Worm (Caenorhabditis elegans) whole organism, L1 larva: ENCODE results near the gene rpl-22.
A peak's percentile ranks its signal among the peaks of the same experiment; 100 is the strongest.

Experiments
- C04F5.9 ChIP-seq: sonication (generic microtip); optimal IDR thresholded peaks from 2 replicates; lab custom pipeline; 2016; ENCODE audit warnings: missing genetic modification characterization, missing compliant biosample characterization
- C16A3.4 ChIP-seq: fragments of 150-350 bp; optimal IDR thresholded peaks from 2 replicates; lab custom pipeline; 2014; ENCODE audit warnings: missing biosample characterization, missing genetic modification characterization
- F16B12.6 ChIP-seq: fragments of 150-350 bp; optimal IDR thresholded peaks from 2 replicates; lab custom pipeline; 2014; ENCODE audit warnings: missing biosample characterization, missing genetic modification characterization
- Y116A8C.19 ChIP-seq: sonication (generic microtip); optimal IDR thresholded peaks from 2 replicates; lab custom pipeline; 2016; ENCODE audit warnings: missing compliant biosample characterization, missing genetic modification characterization, borderline replicate concordance
- aha-1 ChIP-seq: fragments of 150-350 bp; optimal IDR thresholded peaks from 2 replicates; lab custom pipeline; 2014; ENCODE audit warnings: missing biosample characterization, missing genetic modification characterization
- alr-1 ChIP-seq: fragments of 200-800 bp; sonication (Bioruptor generic); optimal IDR thresholded peaks from 2 replicates; lab custom pipeline; 2018; ENCODE audit warnings: borderline replicate concordance, mild to moderate bottlenecking, missing genetic modification characterization, missing compliant biosample characterization
- aly-2 ChIP-seq: fragments of 150-350 bp; optimal IDR thresholded peaks from 2 replicates; lab custom pipeline; 2014; ENCODE audit warnings: missing biosample characterization, missing genetic modification characterization
- ama-1 ChIP-seq: fragments of 150-350 bp; optimal IDR thresholded peaks from 2 replicates; lab custom pipeline; 2014
- ceh-82 ChIP-seq, 3 experiments: fragments of 150-350 bp in 1 of 3; sonication (generic microtip) in 2 of 3; optimal IDR thresholded peaks; 2 replicates each; lab custom pipeline; 2014 to 2017; ENCODE audit warnings: missing biosample characterization in 3 of 3, missing genetic modification characterization in 3 of 3
- ceh-88 ChIP-seq: fragments of 200-800 bp; sonication (Bioruptor generic); IDR thresholded peaks from 2 replicates; pipeline ENCODE4 v1.3.6; 2022; ENCODE audit warnings: missing genetic modification characterization, missing compliant biosample characterization
- ces-1 ChIP-seq: fragments of 150-350 bp; optimal IDR thresholded peaks from 2 replicates; lab custom pipeline; 2014; ENCODE audit warnings: missing biosample characterization, missing genetic modification reagents, missing genetic modification characterization
- dsc-1 ChIP-seq: sonication (generic microtip); optimal IDR thresholded peaks from 2 replicates; lab custom pipeline; 2016; ENCODE audit warnings: mild to moderate bottlenecking, missing genetic modification characterization, missing compliant biosample characterization
- efl-3 ChIP-seq: fragments of 200-800 bp; sonication (Bioruptor generic); optimal IDR thresholded peaks from 2 replicates; lab custom pipeline; 2018; ENCODE audit warnings: mild to moderate bottlenecking, missing genetic modification characterization, missing compliant biosample characterization
- fkh-10 ChIP-seq: sonication (generic microtip); optimal IDR thresholded peaks from 2 replicates; lab custom pipeline; 2017; ENCODE audit warnings: missing biosample characterization, missing genetic modification reagents, missing genetic modification characterization
- fkh-8 ChIP-seq: sonication (generic microtip); optimal IDR thresholded peaks from 2 replicates; lab custom pipeline; 2016; ENCODE audit warnings: mild to moderate bottlenecking, missing genetic modification characterization, missing compliant biosample characterization
- fos-1 ChIP-seq: fragments of 150-350 bp; optimal IDR thresholded peaks from 2 replicates; lab custom pipeline; 2014; ENCODE audit warnings: missing biosample characterization, missing genetic modification characterization
- grh-1 ChIP-seq: fragments of 200-800 bp; sonication (Bioruptor generic); IDR thresholded peaks from 2 replicates; pipeline ENCODE4 v1.3.6; 2022; ENCODE audit warnings: missing genetic modification reagents, missing genetic modification characterization, missing compliant biosample characterization
- hlh-17 ChIP-seq: fragments of 200-800 bp; sonication (Bioruptor generic); optimal IDR thresholded peaks from 2 replicates; lab custom pipeline; 2018; ENCODE audit warnings: missing genetic modification characterization, mild to moderate bottlenecking, missing compliant biosample characterization, moderate library complexity, borderline replicate concordance
- hlh-4 ChIP-seq: sonication (generic microtip); optimal IDR thresholded peaks from 2 replicates; lab custom pipeline; 2016; ENCODE audit warnings: mild to moderate bottlenecking, missing genetic modification characterization, missing compliant biosample characterization
- irx-1 ChIP-seq: sonication (generic microtip); optimal IDR thresholded peaks from 2 replicates; lab custom pipeline; 2016; ENCODE audit warnings: missing genetic modification characterization, missing compliant biosample characterization
- isw-1 ChIP-seq: fragments of 200-800 bp; sonication (Bioruptor generic); IDR thresholded peaks from 2 replicates; pipeline ENCODE4 v1.3.6; 2022; ENCODE audit warnings: missing genetic modification characterization, missing compliant biosample characterization
- lin-14 ChIP-seq: fragments of 200-800 bp; sonication (Bioruptor generic); optimal IDR thresholded peaks from 2 replicates; lab custom pipeline; 2018; ENCODE audit warnings: mild to moderate bottlenecking, missing genetic modification characterization, moderate library complexity, missing compliant biosample characterization
- lin-39 ChIP-seq: fragments of 150-350 bp; optimal IDR thresholded peaks from 2 replicates; lab custom pipeline; 2014; ENCODE audit warnings: missing biosample characterization, missing genetic modification reagents, missing genetic modification characterization
- lir-3 ChIP-seq: sonication (generic microtip); optimal IDR thresholded peaks from 2 replicates; lab custom pipeline; 2016; ENCODE audit warnings: mild to moderate bottlenecking, missing genetic modification characterization, moderate library complexity, missing compliant biosample characterization; ENCODE audit not compliant: poor library complexity
- lsy-2 ChIP-seq, 2 experiments: fragments of 150-350 bp; optimal IDR thresholded peaks; 2 replicates each; lab custom pipeline; 2014; ENCODE audit warnings: missing biosample characterization in 2 of 2, missing genetic modification characterization in 2 of 2
- mab-9 ChIP-seq: fragments of 200-800 bp; sonication (Bioruptor generic); IDR thresholded peaks from 2 replicates; pipeline ENCODE4 v1.3.6; 2022; ENCODE audit warnings: missing genetic modification reagents, missing genetic modification characterization, missing compliant biosample characterization
- mdl-1 ChIP-seq, 2 experiments: fragments of 150-350 bp; optimal IDR thresholded peaks; 2 replicates each; lab custom pipeline; 2014 to 2017; ENCODE audit warnings: missing biosample characterization in 2 of 2, missing genetic modification characterization in 2 of 2, inconsistent platforms in 1 of 2
- mep-1 ChIP-seq: fragments of 150-350 bp; optimal IDR thresholded peaks from 2 replicates; lab custom pipeline; 2014; ENCODE audit warnings: missing biosample characterization, missing genetic modification characterization
- nhr-19 ChIP-seq: fragments of 200-800 bp; sonication (Bioruptor generic); conservative IDR thresholded peaks from 2 replicates; pipeline ENCODE4 v1.3.6; 2022; ENCODE audit warnings: missing genetic modification characterization, missing compliant biosample characterization
- nhr-28 ChIP-seq: fragments of 150-350 bp; optimal IDR thresholded peaks from 2 replicates; lab custom pipeline; 2014; ENCODE audit warnings: missing biosample characterization, missing genetic modification characterization
- nhr-71 ChIP-seq: sonication (generic microtip); optimal IDR thresholded peaks from 2 replicates; lab custom pipeline; 2016; ENCODE audit warnings: mild to moderate bottlenecking, missing genetic modification characterization, moderate library complexity, missing compliant biosample characterization
- nhr-76 ChIP-seq: sonication (generic microtip); optimal IDR thresholded peaks from 2 replicates; lab custom pipeline; 2017; ENCODE audit warnings: missing biosample characterization, missing genetic modification characterization
- nhr-77 ChIP-seq: fragments of 150-350 bp; optimal IDR thresholded peaks from 2 replicates; lab custom pipeline; 2014; ENCODE audit warnings: missing biosample characterization, missing genetic modification characterization
- nhr-85 ChIP-seq: sonication (generic microtip); peaks from one replicate; lab custom pipeline; 2016; ENCODE audit warnings: missing genetic modification characterization, inconsistent platforms, missing compliant biosample characterization
- nhr-90 ChIP-seq: sonication (generic microtip); optimal IDR thresholded peaks from 2 replicates; lab custom pipeline; 2016; ENCODE audit warnings: mild to moderate bottlenecking, missing genetic modification characterization, missing compliant biosample characterization; ENCODE audit not compliant: poor library complexity
- pag-3 ChIP-seq: sonication (generic microtip); optimal IDR thresholded peaks from 2 replicates; lab custom pipeline; 2017; ENCODE audit warnings: missing genetic modification characterization, mild to moderate bottlenecking, missing compliant biosample characterization, antibody characterized with exemption, borderline replicate concordance; ENCODE audit not compliant: insufficient read depth
- rnt-1 ChIP-seq: sonication (generic microtip); optimal IDR thresholded peaks from 2 replicates; lab custom pipeline; 2016; ENCODE audit warnings: mild to moderate bottlenecking, missing genetic modification characterization, moderate library complexity, missing compliant biosample characterization
- snu-23 ChIP-seq: sonication (generic microtip); optimal IDR thresholded peaks from 2 replicates; lab custom pipeline; 2016; ENCODE audit warnings: missing genetic modification characterization, missing compliant biosample characterization
- sox-4 ChIP-seq: sonication (generic microtip); optimal IDR thresholded peaks from 2 replicates; lab custom pipeline; 2016; ENCODE audit warnings: missing genetic modification characterization, missing compliant biosample characterization
- tbx-2 ChIP-seq: sonication (generic microtip); optimal IDR thresholded peaks from 2 replicates; lab custom pipeline; 2016; ENCODE audit warnings: missing genetic modification characterization, missing compliant biosample characterization
- tlp-1 ChIP-seq: fragments of 150-350 bp; optimal IDR thresholded peaks from 2 replicates; lab custom pipeline; 2014; ENCODE audit warnings: missing biosample characterization, missing genetic modification characterization
- unc-130 ChIP-seq: fragments of 150-350 bp; optimal IDR thresholded peaks from 2 replicates; lab custom pipeline; 2017; ENCODE audit warnings: missing biosample characterization, missing genetic modification characterization, inconsistent platforms
- unc-30 ChIP-seq: sonication (generic microtip); optimal IDR thresholded peaks from 2 replicates; lab custom pipeline; 2017; ENCODE audit warnings: missing biosample characterization, missing genetic modification characterization
- unc-62 ChIP-seq: fragments of 150-350 bp; optimal IDR thresholded peaks from 2 replicates; lab custom pipeline; 2014; ENCODE audit warnings: missing biosample characterization, missing genetic modification reagents, missing genetic modification characterization
- unc-86 ChIP-seq: sonication (generic microtip); optimal IDR thresholded peaks from 2 replicates; lab custom pipeline; 2016; ENCODE audit warnings: missing genetic modification characterization, missing compliant biosample characterization
- unc-98 ChIP-seq: fragments of 200-800 bp; sonication (Bioruptor generic); IDR thresholded peaks from 2 replicates; pipeline ENCODE4 v1.3.6; 2022; ENCODE audit warnings: missing genetic modification characterization, missing compliant biosample characterization
- xbp-1 ChIP-seq: sonication (generic microtip); optimal IDR thresholded peaks from 2 replicates; lab custom pipeline; 2016; ENCODE audit warnings: missing genetic modification characterization, missing compliant biosample characterization
- zag-1 ChIP-seq: fragments of 150-350 bp; optimal IDR thresholded peaks from 2 replicates; lab custom pipeline; 2014; ENCODE audit warnings: missing biosample characterization, missing genetic modification characterization
- zip-4 ChIP-seq: fragments of 200-800 bp; sonication (Bioruptor generic); optimal IDR thresholded peaks from 2 replicates; lab custom pipeline; 2018; ENCODE audit warnings: mild to moderate bottlenecking, missing genetic modification characterization, moderate library complexity, missing compliant biosample characterization
- ztf-11 ChIP-seq, 2 experiments: sonication (generic microtip); optimal IDR thresholded peaks; 2 replicates each; lab custom pipeline; 2016 to 2017; ENCODE audit warnings: missing genetic modification characterization in 2 of 2, missing biosample characterization in 1 of 2, missing compliant biosample characterization in 1 of 2
- ztf-4 ChIP-seq: fragments of 150-350 bp; optimal IDR thresholded peaks from 2 replicates; lab custom pipeline; 2014; ENCODE audit warnings: missing biosample characterization, missing genetic modification characterization

The rpl-22 gene

ce11 chrII:5081124-5081913 lies 25.9 kb downstream of the rpl-22 start, which contains the start of gene dsh-2:
dsh-2 (minus strand) TSS chrII:5081174.
- no peak for TF ChIP-seq alr-1 (tag; lab: Kevin White, UChicago)
- TF ChIP-seq nhr-85: peak; percentile 91
- no peak for TF ChIP-seq nhr-28 (tag; lab: Kevin White, UChicago)
- TF ChIP-seq unc-62 (GFP tag; lab: Kevin White, UChicago): no peak
- peak; percentile 46 for TF ChIP-seq unc-130
- peak; percentile 43 for TF ChIP-seq tbx-2 (tag; lab: Kevin White, UChicago)
- no peak for TF ChIP-seq unc-98
- peak; percentile 62 for TF ChIP-seq nhr-71 (tag; lab: Kevin White, UChicago)
- TF ChIP-seq pag-3 (tag; lab: Kevin White, UChicago): no peak
- TF ChIP-seq xbp-1 (tag; lab: Kevin White, UChicago): peak; percentile 42
- TF ChIP-seq sox-4: no peak
- TF ChIP-seq Y116A8C.19 (tag; lab: Kevin White, UChicago): no peak
- peak; percentile 17 for TF ChIP-seq lir-3 (tag; lab: Kevin White, UChicago)
- peak; percentile 52 for TF ChIP-seq C16A3.4 (tag; lab: Kevin White, UChicago)
- peak in 1 of 2 experiments; percentile 10 for TF ChIP-seq ztf-11 (tag; optimal IDR thresholded peaks at IDR 0.05; lab: Kevin White, UChicago)
- peak; percentile 63 for TF ChIP-seq nhr-90 (tag; lab: Kevin White, UChicago)
- TF ChIP-seq grh-1 (GFP tag; lab: Robert Waterston, UW): peak; percentile 35; the same call in 1 of the 2 replicates
- peak; percentile 21 for TF ChIP-seq ztf-4 (tag; lab: Kevin White, UChicago)
- no peak for TF ChIP-seq fkh-10 (GFP tag; lab: Kevin White, UChicago)
- TF ChIP-seq tlp-1 (tag; lab: Kevin White, UChicago): no peak
- TF ChIP-seq hlh-4 (tag; lab: Kevin White, UChicago): no peak
- TF ChIP-seq mdl-1 (tag; optimal IDR thresholded peaks at IDR 0.05; lab: Kevin White, UChicago): peak in 1 of 2 experiments; percentile 62
- peak; percentile 91 for TF ChIP-seq mep-1 (tag; lab: Kevin White, UChicago)
- no peak for TF ChIP-seq ceh-88 (GFP tag; lab: Robert Waterston, UW)
- TF ChIP-seq irx-1 (tag; lab: Kevin White, UChicago): no peak
- TF ChIP-seq aha-1: no peak
- peak; percentile 83 for TF ChIP-seq F16B12.6
- no peak for TF ChIP-seq zip-4 (GFP tag; lab: Kevin White, UChicago)
- peak; percentile 74 for TF ChIP-seq snu-23 (GFP tag; lab: Kevin White, UChicago)
- no peak for TF ChIP-seq hlh-17
- TF ChIP-seq lin-39: no peak
- TF ChIP-seq C04F5.9 (tag; lab: Kevin White, UChicago): no peak
- no peak for TF ChIP-seq isw-1 (GFP tag; lab: Robert Waterston, UW)
- no peak for TF ChIP-seq nhr-76 (tag; lab: Kevin White, UChicago)
- peak; percentile 32 for TF ChIP-seq nhr-77 (tag; lab: Kevin White, UChicago)
- peak; percentile 45 for TF ChIP-seq rnt-1
- TF ChIP-seq ces-1 (GFP tag; lab: Kevin White, UChicago): no peak
- TF ChIP-seq efl-3 (GFP tag; lab: Kevin White, UChicago): no peak
- TF ChIP-seq unc-30 (tag; lab: Kevin White, UChicago): no peak
- TF ChIP-seq unc-86: no peak
- TF ChIP-seq aly-2: peak; percentile 32
- TF ChIP-seq zag-1: no peak
- TF ChIP-seq fkh-8 (tag; lab: Kevin White, UChicago): no peak
- TF ChIP-seq mab-9: no peak
- no peak for TF ChIP-seq ama-1
- TF ChIP-seq lsy-2 (tag; optimal IDR thresholded peaks at IDR 0.05; lab: Kevin White, UChicago): peak; percentile 72 to 76
- TF ChIP-seq nhr-19 (GFP tag; lab: Robert Waterston, UW): peak; percentile 30
- peak; percentile 64 for TF ChIP-seq lin-14 (GFP tag; lab: Kevin White, UChicago)
- TF ChIP-seq fos-1 (tag; lab: Kevin White, UChicago): no peak
- TF ChIP-seq ceh-82 (tag; optimal IDR thresholded peaks at IDR 0.05; lab: Kevin White, UChicago): peak in 1 of 3 experiments; percentile 15
- no peak for TF ChIP-seq dsc-1 (tag; lab: Kevin White, UChicago)
